Worm (Caenorhabditis elegans) whole organism, young adult: Measurements from ENCODE around the gene D1014.7.

Source experiments
- B0261.1 ChIP-seq: sonication (generic microtip); optimal IDR thresholded peaks from 2 replicates; lab custom pipeline; 2016; ENCODE audit warnings: mild to moderate bottlenecking, missing genetic modification characterization, moderate library complexity, missing compliant biosample characterization
- C17E4.6 ChIP-seq: fragments of 200-800 bp; sonication (Bioruptor generic); IDR thresholded peaks from 2 replicates; pipeline ENCODE4 v1.3.6; 2022; ENCODE audit warnings: missing genetic modification reagents, missing genetic modification characterization, missing compliant biosample characterization
- D2030.7 ChIP-seq: fragments of 200-800 bp; sonication (Bioruptor generic); IDR thresholded peaks from 2 replicates; pipeline ENCODE4 v1.3.6; 2022; ENCODE audit warnings: missing genetic modification reagents, missing genetic modification characterization, missing compliant biosample characterization
- F10E7.11 ChIP-seq: sonication (generic microtip); optimal IDR thresholded peaks from 2 replicates; lab custom pipeline; 2017; ENCODE audit warnings: mild to moderate bottlenecking, missing genetic modification characterization, moderate library complexity, missing compliant biosample characterization
- F52B5.7 ChIP-seq: sonication (generic microtip); optimal IDR thresholded peaks from 2 replicates; lab custom pipeline; 2016; ENCODE audit warnings: mild to moderate bottlenecking, missing genetic modification characterization, missing compliant biosample characterization
- F55B11.4 ChIP-seq: sonication (generic microtip); optimal IDR thresholded peaks from 2 replicates; lab custom pipeline; 2016; ENCODE audit warnings: missing compliant biosample characterization, missing genetic modification characterization, borderline replicate concordance; ENCODE audit not compliant: insufficient read depth
- F57A8.1 ChIP-seq: fragments of 200-800 bp; sonication (Bioruptor generic); optimal IDR thresholded peaks from 2 replicates; lab custom pipeline; 2018; ENCODE audit warnings: mild to moderate bottlenecking, missing genetic modification characterization, moderate library complexity, missing compliant biosample characterization
- T26A5.8 ChIP-seq: sonication (generic microtip); optimal IDR thresholded peaks from 2 replicates; lab custom pipeline; 2016; ENCODE audit warnings: missing genetic modification characterization, missing compliant biosample characterization
- Y53F4B.3 ChIP-seq: fragments of 200-800 bp; sonication (Bioruptor generic); IDR thresholded peaks from 2 replicates; pipeline ENCODE4 v1.3.6; 2022; ENCODE audit warnings: missing genetic modification reagents, missing genetic modification characterization, missing compliant biosample characterization
- Y53G8AR.9 ChIP-seq: fragments of 200-800 bp; sonication (Bioruptor generic); conservative IDR thresholded peaks from 2 replicates; pipeline ENCODE4 v1.3.6; 2022; ENCODE audit warnings: missing genetic modification reagents, missing genetic modification characterization, missing compliant biosample characterization
- Y79H2A.3 ChIP-seq: fragments of 200-800 bp; sonication (Bioruptor generic); conservative IDR thresholded peaks from 2 replicates; pipeline ENCODE4 v1.3.6; 2022; ENCODE audit warnings: missing genetic modification reagents, missing genetic modification characterization, missing compliant biosample characterization
- aptf-2 ChIP-seq: fragments of 200-800 bp; sonication (Bioruptor generic); conservative IDR thresholded peaks from 2 replicates; pipeline ENCODE4 v1.3.6; 2022; ENCODE audit warnings: missing genetic modification reagents, missing genetic modification characterization, missing compliant biosample characterization
- aptf-3 ChIP-seq: fragments of 200-800 bp; sonication (Bioruptor generic); IDR thresholded peaks from 2 replicates; pipeline ENCODE4 v1.3.6; 2022; ENCODE audit warnings: missing genetic modification characterization, missing compliant biosample characterization
- ceh-100 ChIP-seq: fragments of 200-800 bp; sonication (Bioruptor generic); IDR thresholded peaks from 2 replicates; pipeline ENCODE4 v1.3.6; 2022; ENCODE audit warnings: missing genetic modification reagents, missing genetic modification characterization, missing compliant biosample characterization
- ceh-27 ChIP-seq: fragments of 200-800 bp; sonication (Bioruptor generic); optimal IDR thresholded peaks from 2 replicates; lab custom pipeline; 2018; ENCODE audit warnings: mild to moderate bottlenecking, missing genetic modification characterization, moderate library complexity, missing compliant biosample characterization
- ceh-40 ChIP-seq: fragments of 200-800 bp; sonication (Bioruptor generic); IDR thresholded peaks from 2 replicates; pipeline ENCODE4 v1.3.6; 2022; ENCODE audit warnings: missing genetic modification characterization, missing compliant biosample characterization
- ceh-58 ChIP-seq: fragments of 200-800 bp; sonication (Bioruptor generic); IDR thresholded peaks from 2 replicates; pipeline ENCODE4 v1.3.6; 2022; ENCODE audit warnings: missing genetic modification characterization, missing compliant biosample characterization
- ceh-79 ChIP-seq: sonication (generic microtip); optimal IDR thresholded peaks from 2 replicates; lab custom pipeline; 2017; ENCODE audit warnings: mild to moderate bottlenecking, missing genetic modification characterization, missing compliant biosample characterization
- dpff-1 ChIP-seq: sonication (generic microtip); optimal IDR thresholded peaks from 2 replicates; lab custom pipeline; 2017; ENCODE audit warnings: mild to moderate bottlenecking, missing genetic modification characterization, missing compliant biosample characterization
- egl-18 ChIP-seq: fragments of 200-800 bp; sonication (Bioruptor generic); IDR thresholded peaks from 2 replicates; pipeline ENCODE4 v1.3.6; 2022; ENCODE audit warnings: missing genetic modification reagents, missing genetic modification characterization, missing compliant biosample characterization
- gei-17 ChIP-seq: fragments of 200-800 bp; sonication (Bioruptor generic); optimal IDR thresholded peaks from 2 replicates; lab custom pipeline; 2018; ENCODE audit warnings: mild to moderate bottlenecking, missing genetic modification characterization, missing compliant biosample characterization
- hsf-1 ChIP-seq: fragments of 200-800 bp; sonication (Bioruptor generic); IDR thresholded peaks from 2 replicates; pipeline ENCODE4 v1.3.6; 2022; ENCODE audit warnings: missing genetic modification reagents, missing genetic modification characterization, missing compliant biosample characterization
- lag-1 ChIP-seq: fragments of 200-800 bp; sonication (Bioruptor generic); IDR thresholded peaks from 2 replicates; pipeline ENCODE4 v1.3.6; 2022; ENCODE audit warnings: missing genetic modification reagents, missing genetic modification characterization, missing compliant biosample characterization
- let-526 ChIP-seq: fragments of 200-800 bp; sonication (Bioruptor generic); IDR thresholded peaks from 2 replicates; pipeline ENCODE4 v1.3.6; 2022; ENCODE audit warnings: missing genetic modification reagents, missing genetic modification characterization, missing compliant biosample characterization
- lin-40 ChIP-seq: sonication (generic microtip); optimal IDR thresholded peaks from 2 replicates; lab custom pipeline; 2016; ENCODE audit warnings: missing genetic modification characterization, mild to moderate bottlenecking, missing compliant biosample characterization, missing genotype, missing genetic modification reagents
- lir-1 ChIP-seq: fragments of 200-800 bp; sonication (Bioruptor generic); conservative IDR thresholded peaks from 2 replicates; pipeline ENCODE4 v1.3.6; 2022; ENCODE audit warnings: missing genetic modification reagents, missing genetic modification characterization, missing compliant biosample characterization
- madf-10 ChIP-seq: sonication (generic microtip); optimal IDR thresholded peaks from 2 replicates; lab custom pipeline; 2016; ENCODE audit warnings: mild to moderate bottlenecking, missing genetic modification characterization, missing compliant biosample characterization
- madf-6 ChIP-seq: fragments of 200-800 bp; sonication (Bioruptor generic); IDR thresholded peaks from 2 replicates; pipeline ENCODE4 v1.3.6; 2022; ENCODE audit warnings: missing genetic modification reagents, missing genetic modification characterization, missing compliant biosample characterization
- mel-28 ChIP-seq: sonication (generic microtip); optimal IDR thresholded peaks from 2 replicates; lab custom pipeline; 2016; ENCODE audit warnings: borderline replicate concordance, mild to moderate bottlenecking, missing genetic modification characterization, missing compliant biosample characterization
- nhr-80 ChIP-seq: sonication (generic microtip); optimal IDR thresholded peaks from 2 replicates; lab custom pipeline; 2016; ENCODE audit warnings: missing genetic modification characterization, missing compliant biosample characterization
- pbrm-1 ChIP-seq: fragments of 200-800 bp; sonication (Bioruptor generic); IDR thresholded peaks from 2 replicates; pipeline ENCODE4 v1.3.6; 2022; ENCODE audit warnings: missing genetic modification reagents, missing genetic modification characterization, missing compliant biosample characterization
- rcor-1 ChIP-seq: fragments of 200-800 bp; sonication (Bioruptor generic); IDR thresholded peaks from 2 replicates; pipeline ENCODE4 v1.3.6; 2022; ENCODE audit warnings: missing genetic modification reagents, missing genetic modification characterization, missing compliant biosample characterization
- rpc-1 ChIP-seq, 2 experiments: fragments of 150-350 bp in 1 of 2; sonication (generic microtip) in 1 of 2; optimal IDR thresholded peaks; 2 replicates each; lab custom pipeline; 2014 to 2018; ENCODE audit warnings: missing biosample characterization in 1 of 2, missing genetic modification characterization in 1 of 2, missing genetic modification reagents in 1 of 2, missing genotype in 1 of 2
- snpc-1.3 ChIP-seq: sonication (generic microtip); optimal IDR thresholded peaks from 2 replicates; lab custom pipeline; 2017; ENCODE audit warnings: missing genetic modification characterization, mild to moderate bottlenecking, missing compliant biosample characterization, antibody characterized with exemption, moderate library complexity, missing genotype, missing genetic modification reagents; ENCODE audit not compliant: insufficient read depth
- tbp1 ChIP-seq: fragments of 200-800 bp; sonication (Bioruptor generic); optimal IDR thresholded peaks from 2 replicates; lab custom pipeline; 2018; ENCODE audit warnings: mild to moderate bottlenecking, missing genetic modification characterization, missing compliant biosample characterization
- unc-130 ChIP-seq: sonication (generic microtip); optimal IDR thresholded peaks from 2 replicates; lab custom pipeline; 2016; ENCODE audit warnings: missing genetic modification reagents, missing genetic modification characterization, missing compliant biosample characterization
- unc-62 ChIP-seq: fragments of 150-350 bp; optimal IDR thresholded peaks from 2 replicates; lab custom pipeline; 2014; ENCODE audit warnings: missing biosample characterization, missing genetic modification reagents, missing genetic modification characterization
- xnd-1 ChIP-seq: sonication (generic microtip); optimal IDR thresholded peaks from 2 replicates; lab custom pipeline; 2016; ENCODE audit warnings: missing genotype, missing genetic modification reagents, missing genetic modification characterization, missing compliant biosample characterization
- ztf-28 ChIP-seq: fragments of 200-800 bp; sonication (Bioruptor generic); IDR thresholded peaks from 2 replicates; pipeline ENCODE4 v1.3.6; 2022; ENCODE audit warnings: missing genetic modification reagents, missing genetic modification characterization, missing compliant biosample characterization

Gene D1014.7

ce11 chrV:8123384-8123783, 5.3 kb downstream of the D1014.7 start, which contains the start of gene D1014.5:
TSS of gene D1014.5 (plus strand) at chrV:8123684.
- TF ChIP-seq F52B5.7 (no peak), Y53G8AR.9 (GFP tag; lab: Robert Waterston, UW) (no peak), F55B11.4 (tag; lab: Kevin White, UChicago) (no peak), B0261.1 (no peak), ceh-100 (no peak), C17E4.6 (GFP tag; lab: Robert Waterston, UW) (no peak), mel-28 (tag; lab: Kevin White, UChicago) (no peak), unc-62 (GFP tag; lab: Kevin White, UChicago) (no peak), let-526 (GFP tag; lab: Robert Waterston, UW) (no peak), snpc-1.3 (no peak), dpff-1 (tag; lab: Kevin White, UChicago) (no peak), rpc-1 (optimal IDR thresholded peaks at IDR 0.05; lab: Kevin White, UChicago) (no peak), rpc-1 (tag; optimal IDR thresholded peaks at IDR 0.05; lab: Kevin White, UChicago) (no peak), lir-1 (no peak), unc-130 (GFP tag; lab: Kevin White, UChicago) (no peak), xnd-1 (tag; lab: Kevin White, UChicago) (no peak), ceh-27 (GFP tag; lab: Kevin White, UChicago) (no peak), ceh-58 (GFP tag; lab: Robert Waterston, UW) (no peak), rcor-1 (GFP tag; lab: Robert Waterston, UW) (no peak), tbp1 (GFP tag; lab: Kevin White, UChicago) (no peak)
- TF ChIP-seq, all 124 proteins: peak for 0

- TF ChIP-seq Y53F4B.3 (GFP tag; lab: Robert Waterston, UW), result no peak
- no peak for TF ChIP-seq ceh-79 (tag; lab: Kevin White, UChicago)
- no peak for TF ChIP-seq nhr-80
- TF ChIP-seq aptf-2 (GFP tag; lab: Robert Waterston, UW), result no peak
- TF ChIP-seq lin-40 (tag; lab: Kevin White, UChicago), result no peak
- no peak for TF ChIP-seq aptf-3 (GFP tag; lab: Robert Waterston, UW)
- no peak for TF ChIP-seq lag-1 (GFP tag; lab: Robert Waterston, UW)
- no peak for TF ChIP-seq gei-17 (GFP tag; lab: Kevin White, UChicago)
These were observed 11.2 kb downstream of the D1014.7 start, which contains the start of gene spr-1 for ce11 chrV:8129252-8129651. TSS of gene spr-1 (minus strand) at chrV:8129352.

DNA sequence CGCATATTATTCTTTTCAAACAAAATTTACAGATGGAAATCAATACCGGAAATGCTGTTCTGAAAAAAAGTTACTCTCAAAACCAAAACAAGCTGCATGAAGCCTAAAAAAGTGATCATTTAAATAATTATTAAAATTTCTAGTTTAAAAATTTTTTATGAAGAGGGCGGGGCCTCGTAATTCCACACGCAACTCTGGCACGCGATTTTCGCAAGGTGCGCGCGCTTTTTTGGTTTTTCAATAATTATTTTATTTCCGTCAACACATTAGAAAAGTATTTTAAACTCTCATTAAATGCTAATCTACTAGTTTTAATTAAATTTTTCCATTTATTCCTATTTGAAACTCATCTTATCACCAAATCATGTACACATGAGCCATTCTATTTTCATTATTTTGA, 11.7 kb downstream of the D1014.7 start:
- no peak for TF ChIP-seq pbrm-1 (GFP tag; lab: Robert Waterston, UW)
- peak; percentile 38; the same call in 1 of the 2 replicates for TF ChIP-seq madf-6 (GFP tag; lab: Robert Waterston, UW)
- no peak for TF ChIP-seq madf-10 (tag; lab: Kevin White, UChicago)
- peak; percentile 66 for TF ChIP-seq hsf-1
- peak; percentile 34; the same call in 1 of the 2 replicates for TF ChIP-seq ceh-100
- TF ChIP-seq snpc-1.3, result peak; percentile 16
- no peak for TF ChIP-seq F57A8.1 (GFP tag; lab: Kevin White, UChicago)
- no peak for TF ChIP-seq unc-130 (GFP tag; lab: Kevin White, UChicago)
- peak; percentile 28 for TF ChIP-seq rpc-1 (optimal IDR thresholded peaks at IDR 0.05; lab: Kevin White, UChicago)
- no peak for TF ChIP-seq rpc-1 (tag; optimal IDR thresholded peaks at IDR 0.05; lab: Kevin White, UChicago)
- no peak for TF ChIP-seq egl-18 (GFP tag; lab: Robert Waterston, UW)
- no peak for TF ChIP-seq Y79H2A.3
- 0 out of 2 replicates have a peak, but pooled peaks have one; percentile 22 for TF ChIP-seq ceh-40 (GFP tag; lab: Robert Waterston, UW)
- no peak for TF ChIP-seq F10E7.11 (tag; lab: Kevin White, UChicago)
- TF ChIP-seq F55B11.4 (tag; lab: Kevin White, UChicago), result no peak
- TF ChIP-seq D2030.7 (GFP tag; lab: Robert Waterston, UW), result peak; percentile 47
- no peak for TF ChIP-seq aptf-3 (GFP tag; lab: Robert Waterston, UW)
- no peak for TF ChIP-seq T26A5.8 (tag; lab: Kevin White, UChicago)
- TF ChIP-seq rcor-1 (GFP tag; lab: Robert Waterston, UW), result peak; percentile 14; the same call in 1 of the 2 replicates
- TF ChIP-seq ztf-28 (GFP tag; lab: Robert Waterston, UW), result no peak
